Worm (Caenorhabditis elegans): ENCODE measurements around the gene cubn-1.
A peak's percentile ranks its signal among the peaks of the same experiment; 100 is the strongest.

cubn-1 gene

DNA sequence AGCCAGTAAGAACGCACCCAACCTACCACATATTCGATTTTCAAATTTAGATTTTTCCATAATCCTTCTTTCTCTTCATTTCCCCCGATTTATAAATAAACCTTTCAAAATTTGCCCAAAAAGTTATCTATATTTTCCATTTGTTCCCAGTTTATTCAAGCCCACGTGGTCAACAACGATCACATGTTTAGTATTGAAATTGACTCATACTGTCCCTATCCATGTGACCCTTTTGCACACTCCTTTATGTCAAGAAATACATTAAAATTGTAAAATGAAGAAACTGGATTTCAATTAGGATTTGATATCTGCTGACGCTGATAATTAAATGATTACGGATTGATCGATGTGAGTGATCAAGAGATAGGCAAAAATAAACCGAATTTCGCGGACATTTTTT, 24.1 kb downstream of the cubn-1 start:
- TF ChIP-seq cog-1 (tag; optimal IDR thresholded peaks at IDR 0.05) = no peak
- TF ChIP-seq ref-1 (GFP tag; conservative IDR thresholded peaks at IDR 0.05) = no peak
- no peak for TF ChIP-seq tab-1 (GFP tag; IDR thresholded peaks at IDR 0.05)
- TF ChIP-seq ztf-23 (GFP tag; IDR thresholded peaks at IDR 0.05) = no peak
- no peak for TF ChIP-seq T22C8.4 (GFP tag; IDR thresholded peaks at IDR 0.05)

- TF ChIP-seq flt-1 (GFP tag; IDR thresholded peaks at IDR 0.05) (no peak), klf-2 (GFP tag; conservative IDR thresholded peaks at IDR 0.05) (no peak), ref-1 (GFP tag; conservative IDR thresholded peaks at IDR 0.05) (no peak), T22C8.4 (GFP tag; IDR thresholded peaks at IDR 0.05) (no peak), ztf-29 (GFP tag; IDR thresholded peaks at IDR 0.05) (no peak), cog-1 (tag; optimal IDR thresholded peaks at IDR 0.05) (no peak), ztf-23 (GFP tag; IDR thresholded peaks at IDR 0.05) (no peak), med-1 (GFP tag; optimal IDR thresholded peaks at IDR 0.05; ENCODE audit: insufficient read depth) (no peak), tab-1 (GFP tag; IDR thresholded peaks at IDR 0.05) (no peak)
These were observed 25.1 kb downstream of the cubn-1 start for ce11 chrV:12636248-12636647.

ce11 chrV:12637238-12637690, 26.1 kb downstream of the cubn-1 start, which contains the start of gene F56H9.2:
TSS of gene F56H9.2 (plus strand) at chrV:12637663.
- TF ChIP-seq flt-1 (GFP tag; IDR thresholded peaks at IDR 0.05) (no peak), ztf-29 (GFP tag; IDR thresholded peaks at IDR 0.05) (no peak), ztf-23 (GFP tag; IDR thresholded peaks at IDR 0.05) (0 out of 2 replicates have a peak, but pooled peaks have one; percentile 48), cog-1 (tag; optimal IDR thresholded peaks at IDR 0.05) (no peak)

ce11 chrV:12637764-12638502, 26.8 kb downstream of the cubn-1 start:
- no peak for TF ChIP-seq med-1 (GFP tag; optimal IDR thresholded peaks at IDR 0.05; ENCODE audit: insufficient read depth)
- TF ChIP-seq klf-2 (GFP tag; conservative IDR thresholded peaks at IDR 0.05) = no peak
- TF ChIP-seq cog-1 (tag; optimal IDR thresholded peaks at IDR 0.05) = no peak
- no peak for TF ChIP-seq flt-1 (GFP tag; IDR thresholded peaks at IDR 0.05)

DNA sequence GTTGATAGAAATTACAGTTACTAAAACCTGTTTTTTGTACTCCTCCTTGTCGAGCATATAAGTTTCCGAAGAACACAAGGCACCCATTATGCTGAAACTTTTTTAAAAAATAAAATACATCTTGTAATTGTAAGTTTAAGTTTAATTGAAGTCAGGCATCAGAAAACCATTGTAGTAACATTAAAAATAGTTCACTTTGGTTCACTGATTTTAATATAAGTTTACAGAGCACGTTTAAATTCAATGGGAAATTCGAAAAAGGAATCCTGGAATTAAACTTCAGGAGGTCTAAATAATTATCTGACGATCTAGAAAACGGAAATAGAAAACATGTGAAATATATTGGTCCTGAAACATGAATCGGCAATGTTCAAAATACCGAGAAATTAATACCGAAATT, 29.3 kb downstream of the cubn-1 start, which contains the start of gene gpa-8:
TSS of gene gpa-8 (minus strand) at position 101 of the 400 bp plus-strand sequence.
- TF ChIP-seq ref-1 (GFP tag; conservative IDR thresholded peaks at IDR 0.05) (no peak), med-1 (GFP tag; optimal IDR thresholded peaks at IDR 0.05; ENCODE audit: insufficient read depth) (no peak), ztf-23 (GFP tag; IDR thresholded peaks at IDR 0.05) (no peak), T22C8.4 (GFP tag; IDR thresholded peaks at IDR 0.05) (no peak), cog-1 (tag; optimal IDR thresholded peaks at IDR 0.05) (no peak), ztf-29 (GFP tag; IDR thresholded peaks at IDR 0.05) (no peak), klf-2 (GFP tag; conservative IDR thresholded peaks at IDR 0.05) (no peak), flt-1 (GFP tag; IDR thresholded peaks at IDR 0.05) (no peak), tab-1 (GFP tag; IDR thresholded peaks at IDR 0.05) (no peak)

- TF ChIP-seq ref-1 (GFP tag; conservative IDR thresholded peaks at IDR 0.05) (no peak), tab-1 (GFP tag; IDR thresholded peaks at IDR 0.05) (no peak), cog-1 (tag; optimal IDR thresholded peaks at IDR 0.05) (no peak), klf-2 (GFP tag; conservative IDR thresholded peaks at IDR 0.05) (no peak), T22C8.4 (GFP tag; IDR thresholded peaks at IDR 0.05) (no peak), ztf-29 (GFP tag; IDR thresholded peaks at IDR 0.05) (no peak), med-1 (GFP tag; optimal IDR thresholded peaks at IDR 0.05; ENCODE audit: insufficient read depth) (no peak), flt-1 (GFP tag; IDR thresholded peaks at IDR 0.05) (no peak), ztf-23 (GFP tag; IDR thresholded peaks at IDR 0.05) (no peak)
These were observed 33.4 kb downstream of the cubn-1 start, which contains the start of gene F56H9.8 for ce11 chrV:12644500-12644899. TSS of gene F56H9.8 (plus strand) at chrV:12644800.

DNA sequence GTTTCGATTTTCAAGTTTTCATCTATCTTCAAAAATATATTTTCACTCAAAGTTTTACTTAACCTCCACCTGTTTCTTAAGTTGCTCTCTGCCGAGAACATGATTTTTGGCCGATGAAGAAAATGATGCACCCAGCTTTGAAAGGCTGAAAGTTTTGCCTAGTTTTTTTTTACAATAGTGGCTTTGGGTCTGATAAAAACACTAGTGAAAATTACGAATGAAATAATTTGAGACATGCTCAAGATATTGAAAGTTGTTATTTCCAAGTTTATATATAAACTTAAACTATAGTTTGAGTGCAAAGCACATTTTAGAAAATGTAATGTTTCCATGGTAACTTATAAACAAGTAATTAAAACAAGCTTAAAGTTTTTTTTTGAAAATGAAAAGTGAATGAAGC, 38.1 kb downstream of the cubn-1 start, which contains the start of gene gpa-9:
TSS of gene gpa-9 (minus strand) at position 101 of the 400 bp plus-strand sequence.
- TF ChIP-seq klf-2 (GFP tag; conservative IDR thresholded peaks at IDR 0.05) (no peak), cog-1 (tag; optimal IDR thresholded peaks at IDR 0.05) (no peak), ztf-29 (GFP tag; IDR thresholded peaks at IDR 0.05) (no peak), T22C8.4 (GFP tag; IDR thresholded peaks at IDR 0.05) (no peak), flt-1 (GFP tag; IDR thresholded peaks at IDR 0.05) (no peak)

DNA sequence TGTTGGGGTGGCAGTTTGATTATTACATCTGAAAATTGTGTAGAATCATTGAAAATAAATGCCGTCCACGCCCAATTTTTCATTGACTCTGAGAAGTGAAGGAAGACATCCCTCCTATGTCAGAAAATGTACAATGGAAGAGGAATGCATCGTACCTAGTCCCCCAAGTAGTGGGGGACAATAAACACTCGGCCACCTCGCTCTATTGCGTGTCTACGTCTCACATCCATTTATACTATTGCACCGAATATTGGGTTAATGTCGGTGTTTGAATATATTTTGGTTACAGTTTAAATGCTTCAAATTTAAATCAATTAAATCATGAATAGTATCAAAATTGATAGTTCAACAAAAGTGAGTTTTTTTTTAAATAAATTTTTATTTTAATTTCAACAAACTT, 38.5 kb downstream of the cubn-1 start, which contains the start of gene lin-25:
TSS of gene lin-25 (plus strand) at position 290 of the 400 bp plus-strand sequence.
- TF ChIP-seq med-1 (GFP tag; optimal IDR thresholded peaks at IDR 0.05; ENCODE audit: insufficient read depth) (no peak), ztf-29 (GFP tag; IDR thresholded peaks at IDR 0.05) (no peak), ztf-23 (GFP tag; IDR thresholded peaks at IDR 0.05) (no peak), flt-1 (GFP tag; IDR thresholded peaks at IDR 0.05) (no peak), T22C8.4 (GFP tag; IDR thresholded peaks at IDR 0.05) (no peak), klf-2 (GFP tag; conservative IDR thresholded peaks at IDR 0.05) (no peak), cog-1 (tag; optimal IDR thresholded peaks at IDR 0.05) (no peak)

DNA sequence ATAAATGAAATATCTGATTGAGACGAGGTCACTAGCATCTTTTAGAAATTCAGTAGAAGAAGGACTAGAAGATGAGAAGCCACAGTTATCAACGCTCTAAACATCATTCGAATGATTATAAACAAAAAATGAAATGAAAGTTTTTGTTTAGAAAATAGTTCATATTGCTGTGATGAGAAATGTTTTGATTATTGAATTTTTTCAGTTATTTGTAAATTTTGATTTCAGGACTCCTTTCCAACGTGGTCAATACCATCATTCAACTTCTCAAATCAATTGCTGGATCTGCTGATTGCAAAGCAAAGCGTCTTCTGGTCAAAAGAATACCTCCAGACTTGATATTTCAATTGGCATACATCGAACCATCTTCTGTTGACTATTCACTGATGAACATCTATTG, 47.0 kb downstream of the cubn-1 start, which contains the start of gene W05B10.6:
TSS of gene W05B10.6 (minus strand) at position 101 of the 400 bp plus-strand sequence.
- TF ChIP-seq ztf-29 (GFP tag; IDR thresholded peaks at IDR 0.05) (no peak), T22C8.4 (GFP tag; IDR thresholded peaks at IDR 0.05) (no peak), tab-1 (GFP tag; IDR thresholded peaks at IDR 0.05) (no peak), med-1 (GFP tag; optimal IDR thresholded peaks at IDR 0.05; ENCODE audit: insufficient read depth) (no peak), flt-1 (GFP tag; IDR thresholded peaks at IDR 0.05) (no peak), klf-2 (GFP tag; conservative IDR thresholded peaks at IDR 0.05) (no peak), ref-1 (GFP tag; conservative IDR thresholded peaks at IDR 0.05) (no peak), cog-1 (tag; optimal IDR thresholded peaks at IDR 0.05) (no peak), ztf-23 (GFP tag; IDR thresholded peaks at IDR 0.05) (no peak)

- TF ChIP-seq cog-1 (tag; optimal IDR thresholded peaks at IDR 0.05) = no peak
- TF ChIP-seq klf-2 (GFP tag; conservative IDR thresholded peaks at IDR 0.05) = no peak
- TF ChIP-seq flt-1 (GFP tag; IDR thresholded peaks at IDR 0.05) = no peak
- TF ChIP-seq ztf-29 (GFP tag; IDR thresholded peaks at IDR 0.05) = no peak
- TF ChIP-seq ztf-23 (GFP tag; IDR thresholded peaks at IDR 0.05) = no peak
- no peak for TF ChIP-seq tab-1 (GFP tag; IDR thresholded peaks at IDR 0.05)
- no peak for TF ChIP-seq T22C8.4 (GFP tag; IDR thresholded peaks at IDR 0.05)
- TF ChIP-seq med-1 (GFP tag; optimal IDR thresholded peaks at IDR 0.05; ENCODE audit: insufficient read depth) = no peak
- TF ChIP-seq ref-1 (GFP tag; conservative IDR thresholded peaks at IDR 0.05) = no peak
These were observed 48.3 kb downstream of the cubn-1 start, which contains the start of gene ccch-3 for ce11 chrV:12659426-12659825. TSS of gene ccch-3 (minus strand) at chrV:12659687.
